Worm (Caenorhabditis elegans) whole organism, L2 larva: ENCODE measurements around the gene F12F6.1.

Experiments
- F13H6.1 ChIP-seq: sonication (generic microtip); optimal IDR thresholded peaks from 2 replicates; lab custom pipeline; 2016; ENCODE audit warnings: missing genetic modification characterization, missing compliant biosample characterization
- ama-1 ChIP-seq: fragments of 150-350 bp; optimal IDR thresholded peaks from 2 replicates; lab custom pipeline; 2018; ENCODE audit warnings: inconsistent platforms
- blmp-1 ChIP-seq: sonication (generic microtip); optimal IDR thresholded peaks from 2 replicates; lab custom pipeline; 2017; ENCODE audit warnings: missing genetic modification characterization, mild to moderate bottlenecking, missing compliant biosample characterization, antibody characterized with exemption, moderate library complexity; ENCODE audit not compliant: insufficient read depth
- dmd-4 ChIP-seq: sonication (generic microtip); optimal IDR thresholded peaks from 2 replicates; lab custom pipeline; 2017; ENCODE audit warnings: missing biosample characterization, missing genetic modification characterization
- elt-1 ChIP-seq: fragments of 150-350 bp; optimal IDR thresholded peaks from 2 replicates; lab custom pipeline; 2014; ENCODE audit warnings: missing biosample characterization, missing genetic modification characterization
- nhr-11 ChIP-seq: fragments of 150-350 bp; optimal IDR thresholded peaks from 2 replicates; lab custom pipeline; 2014; ENCODE audit warnings: missing biosample characterization, missing genetic modification characterization
- nhr-12 ChIP-seq: fragments of 150-350 bp; optimal IDR thresholded peaks from 2 replicates; lab custom pipeline; 2014; ENCODE audit warnings: missing biosample characterization, missing genetic modification characterization
- nhr-237 ChIP-seq: fragments of 150-350 bp; optimal IDR thresholded peaks from 2 replicates; lab custom pipeline; 2014; ENCODE audit warnings: missing biosample characterization, missing genetic modification characterization
- nhr-77 ChIP-seq: fragments of 150-350 bp; optimal IDR thresholded peaks from 2 replicates; lab custom pipeline; 2014; ENCODE audit warnings: missing biosample characterization, missing genetic modification characterization
- snpc-4 ChIP-seq: fragments of 150-350 bp; optimal IDR thresholded peaks from 2 replicates; lab custom pipeline; 2014; ENCODE audit warnings: missing biosample characterization, missing genetic modification characterization
- unc-39 ChIP-seq: fragments of 150-350 bp; optimal IDR thresholded peaks from 2 replicates; lab custom pipeline; 2014; ENCODE audit warnings: missing biosample characterization, missing genetic modification characterization

DNA sequence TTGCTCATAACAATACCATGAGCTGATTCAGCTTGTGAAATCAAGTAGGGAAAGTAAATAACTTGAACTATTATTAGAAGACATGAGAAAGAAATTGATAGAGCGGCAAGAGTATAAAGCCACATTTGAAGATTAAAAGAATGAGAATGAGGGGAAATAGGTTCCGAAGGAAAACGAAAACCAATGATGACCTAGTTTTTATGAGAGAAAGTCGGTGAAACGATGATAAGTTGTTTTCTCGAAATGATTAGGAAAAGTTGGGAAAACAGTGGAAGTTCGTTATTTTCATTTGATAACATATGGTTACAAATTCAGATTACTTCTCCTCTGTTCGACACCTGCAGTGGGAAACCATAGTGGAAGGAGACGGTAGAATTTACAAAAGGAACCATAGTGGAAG, 31.9 kb upstream of the F12F6.1 start, which contains the start of gene col-128:
- no peak for TF ChIP-seq snpc-4 (tag; lab: Kevin White, UChicago)
- TF ChIP-seq nhr-237 (tag; lab: Kevin White, UChicago), result no peak
- TF ChIP-seq elt-1 (tag; lab: Kevin White, UChicago), result no peak
- no peak for TF ChIP-seq nhr-77 (tag; lab: Kevin White, UChicago)
- TF ChIP-seq nhr-12 (tag; lab: Kevin White, UChicago), result no peak
- TF ChIP-seq blmp-1 (tag; lab: Kevin White, UChicago), result peak; percentile 33
- no peak for TF ChIP-seq ama-1 (lab: Kevin White, UChicago)
- no peak for TF ChIP-seq nhr-11 (tag; lab: Kevin White, UChicago)
- no peak for TF ChIP-seq unc-39 (tag; lab: Kevin White, UChicago)
- no peak for TF ChIP-seq dmd-4 (tag; lab: Kevin White, UChicago)
- TF ChIP-seq F13H6.1 (tag; lab: Kevin White, UChicago), result no peak
